Worm (Caenorhabditis elegans): Measurements from ENCODE around the gene R11D1.10.

DNA sequence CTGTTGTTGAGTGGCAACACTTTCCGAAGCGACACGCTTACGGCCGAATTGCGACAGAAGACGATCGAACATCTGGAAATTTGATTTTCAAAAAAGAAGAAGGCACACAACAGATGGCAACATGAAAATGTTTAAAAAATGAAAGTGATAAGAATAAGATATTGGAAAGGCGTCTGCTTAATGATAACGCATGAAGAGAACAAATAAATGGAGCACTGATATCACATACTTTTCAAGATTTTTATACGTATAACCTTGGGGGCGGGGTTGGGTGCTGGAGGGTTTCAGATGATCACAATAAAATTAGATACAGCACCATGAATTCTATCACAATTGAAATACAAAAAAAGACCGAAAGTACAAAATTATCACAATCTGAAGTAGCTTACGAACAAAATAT, 15.7 kb downstream of the R11D1.10 start, which contains the start of gene C15C8.7:
- no peak for TF ChIP-seq egl-27 (tag; optimal IDR thresholded peaks at IDR 0.05)
- TF ChIP-seq nhr-11 (tag; optimal IDR thresholded peaks at IDR 0.05): no peak
- no peak for TF ChIP-seq unc-62 (GFP tag; optimal IDR thresholded peaks at IDR 0.05)
- TF ChIP-seq ceh-63 (GFP tag; optimal IDR thresholded peaks at IDR 0.05): no peak
- no peak for TF ChIP-seq mep-1 (tag; optimal IDR thresholded peaks at IDR 0.05)
